Worm (Caenorhabditis elegans) whole organism, L1 larva: ENCODE data around the gene Y116A8C.24.
A peak's percentile ranks its signal among the peaks of the same experiment; 100 is the strongest.

Experiments used
- C16A3.4 ChIP-seq: fragments of 150-350 bp; optimal IDR thresholded peaks from 2 replicates; lab custom pipeline; 2014; ENCODE audit warnings: missing biosample characterization, missing genetic modification characterization
- C34B4.2 ChIP-seq: sonication (generic microtip); optimal IDR thresholded peaks from 2 replicates; lab custom pipeline; 2017; ENCODE audit warnings: mild to moderate bottlenecking, missing genetic modification characterization, missing compliant biosample characterization
- F16B12.6 ChIP-seq: fragments of 150-350 bp; optimal IDR thresholded peaks from 2 replicates; lab custom pipeline; 2014; ENCODE audit warnings: missing biosample characterization, missing genetic modification characterization
- alr-1 ChIP-seq: fragments of 200-800 bp; sonication (Bioruptor generic); optimal IDR thresholded peaks from 2 replicates; lab custom pipeline; 2018; ENCODE audit warnings: borderline replicate concordance, mild to moderate bottlenecking, missing genetic modification characterization, missing compliant biosample characterization
- aly-2 ChIP-seq: fragments of 150-350 bp; optimal IDR thresholded peaks from 2 replicates; lab custom pipeline; 2014; ENCODE audit warnings: missing biosample characterization, missing genetic modification characterization
- blmp-1 ChIP-seq: fragments of 150-350 bp; optimal IDR thresholded peaks from 2 replicates; lab custom pipeline; 2014; ENCODE audit warnings: missing biosample characterization, missing genetic modification characterization
- ceh-63 ChIP-seq: fragments of 200-800 bp; sonication (Bioruptor generic); optimal IDR thresholded peaks from 2 replicates; lab custom pipeline; 2018; ENCODE audit warnings: mild to moderate bottlenecking, missing genetic modification characterization, missing compliant biosample characterization
- ceh-82 ChIP-seq, 3 experiments: fragments of 150-350 bp in 1 of 3; sonication (generic microtip) in 2 of 3; optimal IDR thresholded peaks; 2 replicates each; lab custom pipeline; 2014 to 2017; ENCODE audit warnings: missing biosample characterization in 3 of 3, missing genetic modification characterization in 3 of 3
- ceh-88 ChIP-seq: fragments of 200-800 bp; sonication (Bioruptor generic); IDR thresholded peaks from 2 replicates; pipeline ENCODE4 v1.3.6; 2022; ENCODE audit warnings: missing genetic modification characterization, missing compliant biosample characterization
- dpl-1 ChIP-seq, 3 experiments: fragments of 150-350 bp in 2 of 3; sonication (generic microtip) in 1 of 3; optimal IDR thresholded peaks; 2 replicates each; lab custom pipeline; 2014 to 2017; ENCODE audit warnings: missing biosample characterization in 3 of 3, missing genetic modification characterization in 3 of 3, missing genetic modification reagents in 3 of 3
- efl-1 ChIP-seq, 4 experiments: fragments of 150-350 bp; optimal IDR thresholded peaks in 3 of 4; peaks in 1 of 4; 1 replicate in 1 of 4; 2 replicates in 3 of 4; lab custom pipeline; 2014; ENCODE audit warnings: missing biosample characterization in 2 of 4, missing genetic modification characterization in 2 of 4, missing genetic modification reagents in 2 of 4
- efl-3 ChIP-seq: fragments of 200-800 bp; sonication (Bioruptor generic); optimal IDR thresholded peaks from 2 replicates; lab custom pipeline; 2018; ENCODE audit warnings: mild to moderate bottlenecking, missing genetic modification characterization, missing compliant biosample characterization
- egl-27 ChIP-seq, 2 experiments: fragments of 150-350 bp in 1 of 2; sonication (generic microtip); optimal IDR thresholded peaks; 3 replicates each; lab custom pipeline; 2017 to 2018; ENCODE audit warnings: missing biosample characterization in 2 of 2, missing genetic modification characterization in 2 of 2, missing genetic modification reagents in 2 of 2
- elt-2 ChIP-seq: sonication (generic microtip); optimal IDR thresholded peaks from 2 replicates; lab custom pipeline; 2016; ENCODE audit warnings: missing genetic modification characterization, mild to moderate bottlenecking, inconsistent platforms, missing compliant biosample characterization, missing genetic modification reagents
- elt-3 ChIP-seq, 6 experiments: fragments of 150-350 bp in 1 of 6; sonication (generic microtip); optimal IDR thresholded peaks; 2 replicates each; lab custom pipeline; 2017 to 2018; ENCODE audit warnings: missing biosample characterization in 6 of 6, missing genetic modification characterization in 6 of 6, inconsistent platforms in 1 of 6
- ets-5 ChIP-seq: fragments of 200-800 bp; sonication (Bioruptor generic); IDR thresholded peaks from 2 replicates; pipeline ENCODE4 v1.3.6; 2022; ENCODE audit warnings: missing genetic modification characterization, missing compliant biosample characterization
- fkh-10 ChIP-seq: sonication (generic microtip); optimal IDR thresholded peaks from 2 replicates; lab custom pipeline; 2017; ENCODE audit warnings: missing biosample characterization, missing genetic modification reagents, missing genetic modification characterization
- irx-1 ChIP-seq: sonication (generic microtip); optimal IDR thresholded peaks from 2 replicates; lab custom pipeline; 2016; ENCODE audit warnings: missing genetic modification characterization, missing compliant biosample characterization
- isw-1 ChIP-seq: fragments of 200-800 bp; sonication (Bioruptor generic); IDR thresholded peaks from 2 replicates; pipeline ENCODE4 v1.3.6; 2022; ENCODE audit warnings: missing genetic modification characterization, missing compliant biosample characterization
- jun-1 ChIP-seq: fragments of 150-350 bp; optimal IDR thresholded peaks from 2 replicates; lab custom pipeline; 2014; ENCODE audit warnings: missing biosample characterization, missing genetic modification reagents, missing genetic modification characterization
- lin-13 ChIP-seq: fragments of 150-350 bp; optimal IDR thresholded peaks from 2 replicates; lab custom pipeline; 2014; ENCODE audit warnings: missing biosample characterization, missing genetic modification reagents, missing genetic modification characterization
- lin-35 ChIP-seq, 2 experiments: fragments of 150-350 bp; optimal IDR thresholded peaks; 2 replicates each; lab custom pipeline; 2014; ENCODE audit warnings: missing biosample characterization in 2 of 2, missing genetic modification characterization in 2 of 2, missing genetic modification reagents in 2 of 2
- lir-3 ChIP-seq: sonication (generic microtip); optimal IDR thresholded peaks from 2 replicates; lab custom pipeline; 2016; ENCODE audit warnings: mild to moderate bottlenecking, missing genetic modification characterization, moderate library complexity, missing compliant biosample characterization; ENCODE audit not compliant: poor library complexity
- lsy-2 ChIP-seq, 2 experiments: fragments of 150-350 bp; optimal IDR thresholded peaks; 2 replicates each; lab custom pipeline; 2014; ENCODE audit warnings: missing biosample characterization in 2 of 2, missing genetic modification characterization in 2 of 2
- mdl-1 ChIP-seq, 2 experiments: fragments of 150-350 bp; optimal IDR thresholded peaks; 2 replicates each; lab custom pipeline; 2014 to 2017; ENCODE audit warnings: missing biosample characterization in 2 of 2, missing genetic modification characterization in 2 of 2, inconsistent platforms in 1 of 2
- mep-1 ChIP-seq: fragments of 150-350 bp; optimal IDR thresholded peaks from 2 replicates; lab custom pipeline; 2014; ENCODE audit warnings: missing biosample characterization, missing genetic modification characterization
- nhr-11 ChIP-seq: fragments of 150-350 bp; optimal IDR thresholded peaks from 2 replicates; lab custom pipeline; 2014; ENCODE audit warnings: missing biosample characterization, missing genetic modification characterization
- nhr-12 ChIP-seq: sonication (generic microtip); optimal IDR thresholded peaks from 2 replicates; lab custom pipeline; 2017; ENCODE audit warnings: missing biosample characterization, missing genetic modification characterization
- nhr-19 ChIP-seq: fragments of 200-800 bp; sonication (Bioruptor generic); conservative IDR thresholded peaks from 2 replicates; pipeline ENCODE4 v1.3.6; 2022; ENCODE audit warnings: missing genetic modification characterization, missing compliant biosample characterization
- nhr-47 ChIP-seq: sonication (generic microtip); optimal IDR thresholded peaks from 2 replicates; lab custom pipeline; 2016; ENCODE audit warnings: mild to moderate bottlenecking, missing genetic modification characterization, moderate library complexity, missing compliant biosample characterization
- nhr-71 ChIP-seq: sonication (generic microtip); optimal IDR thresholded peaks from 2 replicates; lab custom pipeline; 2016; ENCODE audit warnings: mild to moderate bottlenecking, missing genetic modification characterization, moderate library complexity, missing compliant biosample characterization
- nhr-76 ChIP-seq: sonication (generic microtip); optimal IDR thresholded peaks from 2 replicates; lab custom pipeline; 2017; ENCODE audit warnings: missing biosample characterization, missing genetic modification characterization
- nhr-77 ChIP-seq: fragments of 150-350 bp; optimal IDR thresholded peaks from 2 replicates; lab custom pipeline; 2014; ENCODE audit warnings: missing biosample characterization, missing genetic modification characterization
- nhr-84 ChIP-seq: sonication (generic microtip); optimal IDR thresholded peaks from 2 replicates; lab custom pipeline; 2017; ENCODE audit warnings: missing biosample characterization, missing genetic modification characterization
- nhr-85 ChIP-seq: sonication (generic microtip); peaks from one replicate; lab custom pipeline; 2016; ENCODE audit warnings: missing genetic modification characterization, inconsistent platforms, missing compliant biosample characterization
- nhr-90 ChIP-seq: sonication (generic microtip); optimal IDR thresholded peaks from 2 replicates; lab custom pipeline; 2016; ENCODE audit warnings: mild to moderate bottlenecking, missing genetic modification characterization, missing compliant biosample characterization; ENCODE audit not compliant: poor library complexity
- pax-3 ChIP-seq: fragments of 200-800 bp; sonication (Bioruptor generic); optimal IDR thresholded peaks from 2 replicates; lab custom pipeline; 2018; ENCODE audit warnings: mild to moderate bottlenecking, missing genetic modification characterization, moderate library complexity, missing compliant biosample characterization
- snu-23 ChIP-seq: sonication (generic microtip); optimal IDR thresholded peaks from 2 replicates; lab custom pipeline; 2016; ENCODE audit warnings: missing genetic modification characterization, missing compliant biosample characterization
- sox-4 ChIP-seq: sonication (generic microtip); optimal IDR thresholded peaks from 2 replicates; lab custom pipeline; 2016; ENCODE audit warnings: missing genetic modification characterization, missing compliant biosample characterization
- sptf-1 ChIP-seq: fragments of 150-350 bp; optimal IDR thresholded peaks from 2 replicates; lab custom pipeline; 2014; ENCODE audit warnings: missing biosample characterization, missing genetic modification characterization
- sup-37 ChIP-seq: fragments of 200-800 bp; sonication (Bioruptor generic); optimal IDR thresholded peaks from 2 replicates; lab custom pipeline; 2018; ENCODE audit warnings: mild to moderate bottlenecking, missing genetic modification characterization, missing compliant biosample characterization
- swsn-7 ChIP-seq: sonication (generic microtip); optimal IDR thresholded peaks from 2 replicates; lab custom pipeline; 2016; ENCODE audit warnings: missing genetic modification characterization, missing compliant biosample characterization
- tbx-2 ChIP-seq: sonication (generic microtip); optimal IDR thresholded peaks from 2 replicates; lab custom pipeline; 2016; ENCODE audit warnings: missing genetic modification characterization, missing compliant biosample characterization
- unc-130 ChIP-seq: fragments of 150-350 bp; optimal IDR thresholded peaks from 2 replicates; lab custom pipeline; 2017; ENCODE audit warnings: missing biosample characterization, missing genetic modification characterization, inconsistent platforms
- xbp-1 ChIP-seq: sonication (generic microtip); optimal IDR thresholded peaks from 2 replicates; lab custom pipeline; 2016; ENCODE audit warnings: missing genetic modification characterization, missing compliant biosample characterization
- ztf-11 ChIP-seq, 2 experiments: sonication (generic microtip); optimal IDR thresholded peaks; 2 replicates each; lab custom pipeline; 2016 to 2017; ENCODE audit warnings: missing genetic modification characterization in 2 of 2, missing biosample characterization in 1 of 2, missing compliant biosample characterization in 1 of 2
- ztf-4 ChIP-seq: fragments of 150-350 bp; optimal IDR thresholded peaks from 2 replicates; lab custom pipeline; 2014; ENCODE audit warnings: missing biosample characterization, missing genetic modification characterization

The Y116A8C.24 gene

DNA sequence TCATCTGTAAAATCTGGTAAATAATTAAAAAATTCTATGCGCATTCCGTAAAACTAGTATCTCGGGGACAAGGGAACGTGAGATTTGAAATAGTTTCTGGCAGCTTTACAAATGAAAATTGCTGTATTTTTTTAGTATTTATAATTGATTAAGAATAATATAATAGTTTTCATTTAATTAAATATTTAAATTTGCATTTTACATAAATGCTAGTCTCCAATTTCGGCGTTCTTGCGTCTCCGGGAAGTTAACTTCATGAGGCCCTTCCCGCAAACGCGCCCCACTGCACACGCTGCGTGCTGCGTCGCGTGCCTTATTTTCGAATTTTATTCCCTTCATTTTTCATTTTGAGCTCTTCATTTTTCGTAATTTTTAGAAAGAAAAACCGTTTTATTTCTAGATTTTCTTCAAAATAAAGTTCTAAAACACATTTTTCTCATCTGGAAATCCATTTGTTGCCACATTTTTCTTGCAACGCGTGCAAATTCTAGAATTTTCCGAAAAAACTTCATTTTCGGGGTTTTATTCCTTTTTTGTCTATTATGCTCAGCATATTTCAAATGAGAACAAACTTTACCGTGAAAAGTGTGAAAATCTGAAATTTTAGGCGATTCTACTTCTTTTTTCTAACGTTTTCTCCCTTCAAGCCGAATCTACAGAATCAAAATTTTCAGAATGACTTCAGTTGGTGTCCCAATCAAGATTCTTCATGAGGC is 16.9 kb upstream of the Y116A8C.24 start, which contains the start of the genes snx-13 and snr-1 (continued):
- TF ChIP-seq ceh-82 (tag; optimal IDR thresholded peaks at IDR 0.05; lab: Kevin White, UChicago) = peak; percentile 80 to 87 (median 85)
- no peak for TF ChIP-seq nhr-84 (tag; lab: Kevin White, UChicago)
- TF ChIP-seq ztf-4 (tag; lab: Kevin White, UChicago) = peak; percentile 41
- TF ChIP-seq nhr-71 (tag; lab: Kevin White, UChicago) = peak; percentile 90
- peak; percentile 80 for TF ChIP-seq mep-1 (tag; lab: Kevin White, UChicago)
- TF ChIP-seq nhr-11 (tag; lab: Kevin White, UChicago) = no peak
- peak; percentile 17 for TF ChIP-seq aly-2 (tag; lab: Kevin White, UChicago)
- no peak for TF ChIP-seq nhr-12 (tag; lab: Kevin White, UChicago)
- peak; percentile 50 for TF ChIP-seq jun-1 (tag; lab: Kevin White, UChicago)
- peak; percentile 78 to 80 for TF ChIP-seq lsy-2 (tag; optimal IDR thresholded peaks at IDR 0.05; lab: Kevin White, UChicago)
- TF ChIP-seq ets-5 (GFP tag; lab: Robert Waterston, UW) = no peak
- no peak for TF ChIP-seq efl-3 (GFP tag; lab: Kevin White, UChicago)
- peak; percentile 58 for TF ChIP-seq elt-2 (tag; lab: Kevin White, UChicago)
- TF ChIP-seq nhr-77 (tag; lab: Kevin White, UChicago) = peak; percentile 13
- no peak for TF ChIP-seq C34B4.2 (tag; lab: Kevin White, UChicago)
- peak; percentile 96 for TF ChIP-seq pax-3 (tag; lab: Kevin White, UChicago)
- no peak for TF ChIP-seq F16B12.6
- peak; percentile 92 for TF ChIP-seq nhr-85
- TF ChIP-seq elt-3 (tag; optimal IDR thresholded peaks at IDR 0.05; lab: Kevin White, UChicago) = peak in 1 of 6 experiments; percentile 5
- peak; percentile 82 for TF ChIP-seq nhr-19 (GFP tag; lab: Robert Waterston, UW)
- no peak for TF ChIP-seq sptf-1 (tag; lab: Kevin White, UChicago)
- peak; percentile 78 for TF ChIP-seq swsn-7
- TF ChIP-seq egl-27 (tag; optimal IDR thresholded peaks at IDR 0.05; lab: Kevin White, UChicago) = no peak
- peak; percentile 90 for TF ChIP-seq nhr-90
- peak; percentile 81 for TF ChIP-seq lir-3 (tag; lab: Kevin White, UChicago)
- peak; percentile 84 for TF ChIP-seq C16A3.4
- peak; percentile 31 for TF ChIP-seq unc-130
- TF ChIP-seq mdl-1 (tag; optimal IDR thresholded peaks at IDR 0.05; lab: Kevin White, UChicago) = peak in 1 of 2 experiments; percentile 75
- peak; percentile 73 to 85 for TF ChIP-seq lin-35 (GFP tag; optimal IDR thresholded peaks at IDR 0.05; lab: Kevin White, UChicago)
- TF ChIP-seq lin-13 (GFP tag; lab: Kevin White, UChicago) = peak; percentile 55
- peak; percentile 57 for TF ChIP-seq fkh-10 (GFP tag; lab: Kevin White, UChicago)
- peak; percentile 21 for TF ChIP-seq blmp-1 (tag; lab: Kevin White, UChicago)
- TF ChIP-seq isw-1 (GFP tag; lab: Robert Waterston, UW) = peak; percentile 90

DNA sequence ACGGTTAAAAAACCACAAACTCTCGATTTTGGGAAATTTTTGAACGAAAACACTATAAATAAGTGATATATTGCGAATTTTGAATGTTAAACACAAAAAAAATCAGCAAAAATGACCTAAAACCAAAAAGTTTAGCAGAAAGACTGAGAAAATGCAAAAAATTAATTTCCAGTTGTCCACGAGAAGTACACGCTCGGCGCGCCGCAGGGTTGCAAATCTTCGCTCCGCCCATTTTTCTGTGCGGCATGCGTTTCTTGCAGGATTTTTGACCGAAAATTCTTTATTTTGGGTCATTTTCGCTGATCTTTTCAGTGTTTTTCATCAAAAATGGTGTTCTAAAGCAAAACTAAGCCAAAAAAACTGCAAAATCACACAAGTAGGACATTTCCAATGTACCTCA is 14.1 kb upstream of the Y116A8C.24 start:
- TF ChIP-seq efl-1 (optimal IDR thresholded peaks at IDR 0.05; lab: Kevin White, UChicago) (peak in 1 of 2 experiments; percentile 38), efl-1 (GFP tag; optimal IDR thresholded peaks at IDR 0.05 in 1 of 2; lab: Kevin White, UChicago) (no peak), alr-1 (tag; lab: Kevin White, UChicago) (no peak)

DNA sequence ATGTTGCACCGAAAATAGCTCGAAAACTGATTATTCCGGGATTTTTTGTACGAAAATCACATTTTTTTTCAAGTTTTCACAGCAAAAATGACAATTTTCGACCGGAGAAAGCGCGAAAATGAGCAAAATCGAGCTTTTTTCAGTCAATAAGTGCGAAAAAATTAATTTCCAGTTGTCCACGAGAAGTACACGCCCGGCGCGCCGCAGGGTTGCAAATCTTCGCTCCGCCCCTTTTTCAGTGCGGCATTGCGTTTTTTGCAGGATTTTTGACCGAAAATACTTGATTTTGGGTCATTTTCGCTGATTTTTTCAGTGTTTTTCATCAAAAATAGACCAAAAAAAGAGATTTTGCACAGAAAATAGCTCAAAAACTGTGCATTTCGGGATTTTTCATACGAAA is 13.6 kb upstream of the Y116A8C.24 start:
- TF ChIP-seq ceh-63 (GFP tag; lab: Kevin White, UChicago) (no peak), dpl-1 (GFP tag; optimal IDR thresholded peaks at IDR 0.05; lab: Kevin White, UChicago) (peak in 2 of 3 experiments; percentile 20 to 30), sox-4 (tag; lab: Kevin White, UChicago) (no peak), efl-1 (optimal IDR thresholded peaks at IDR 0.05; lab: Kevin White, UChicago) (peak; percentile 22 to 36), efl-1 (GFP tag; optimal IDR thresholded peaks at IDR 0.05 in 1 of 2; lab: Kevin White, UChicago) (peak; percentile 33 to 92), F16B12.6 (no peak), sup-37 (GFP tag; lab: Kevin White, UChicago) (no peak), fkh-10 (GFP tag; lab: Kevin White, UChicago) (no peak), ceh-88 (GFP tag; lab: Robert Waterston, UW) (no peak), egl-27 (tag; optimal IDR thresholded peaks at IDR 0.05; lab: Kevin White, UChicago) (no peak), nhr-47 (tag; lab: Kevin White, UChicago) (peak; percentile 38), snu-23 (GFP tag; lab: Kevin White, UChicago) (peak; percentile 44), xbp-1 (tag; lab: Kevin White, UChicago) (peak; percentile 12), sptf-1 (tag; lab: Kevin White, UChicago) (no peak), ztf-11 (tag; optimal IDR thresholded peaks at IDR 0.05; lab: Kevin White, UChicago) (no peak), nhr-11 (tag; lab: Kevin White, UChicago) (no peak), C16A3.4 (no peak), irx-1 (tag; lab: Kevin White, UChicago) (no peak), ceh-82 (tag; optimal IDR thresholded peaks at IDR 0.05; lab: Kevin White, UChicago) (peak in 1 of 3 experiments; percentile 34), tbx-2 (tag; lab: Kevin White, UChicago) (no peak), nhr-76 (tag; lab: Kevin White, UChicago) (no peak)
